Worm (Caenorhabditis elegans) whole organism, L3 larva: Measurements from ENCODE around the gene F56D1.1.

ENCODE experiments used
- aly-2 ChIP-seq: fragments of 150-350 bp; optimal IDR thresholded peaks from 2 replicates; lab custom pipeline; 2014; ENCODE audit warnings: missing biosample characterization, missing genetic modification characterization
- ceh-16 ChIP-seq: sonication (generic microtip); optimal IDR thresholded peaks from 2 replicates; lab custom pipeline; 2017; ENCODE audit warnings: missing biosample characterization, missing genetic modification characterization
- ceh-82 ChIP-seq: fragments of 150-350 bp; optimal IDR thresholded peaks from 2 replicates; lab custom pipeline; 2014; ENCODE audit warnings: missing biosample characterization, missing genetic modification characterization
- daf-12 ChIP-seq: fragments of 150-350 bp; optimal IDR thresholded peaks from 2 replicates; lab custom pipeline; 2014; ENCODE audit warnings: missing biosample characterization, missing genetic modification reagents, missing genetic modification characterization
- egl-27 ChIP-seq: sonication (generic microtip); optimal IDR thresholded peaks from 4 replicates; lab custom pipeline; 2017; ENCODE audit warnings: missing biosample characterization, missing genetic modification reagents, missing genetic modification characterization
- egl-5 ChIP-seq: fragments of 150-350 bp; optimal IDR thresholded peaks from 2 replicates; lab custom pipeline; 2017; ENCODE audit warnings: missing biosample characterization, missing genetic modification reagents, missing genetic modification characterization, inconsistent platforms
- elt-1 ChIP-seq: fragments of 150-350 bp; optimal IDR thresholded peaks from 2 replicates; lab custom pipeline; 2014; ENCODE audit warnings: missing biosample characterization, missing genetic modification characterization
- elt-2 ChIP-seq: sonication (generic microtip); optimal IDR thresholded peaks from 2 replicates; lab custom pipeline; 2016; ENCODE audit warnings: missing genetic modification reagents, mild to moderate bottlenecking, missing genetic modification characterization, missing compliant biosample characterization
- fkh-10 ChIP-seq: sonication (generic microtip); optimal IDR thresholded peaks from 2 replicates; lab custom pipeline; 2017; ENCODE audit warnings: missing biosample characterization, missing genetic modification reagents, missing genetic modification characterization
- fos-1 ChIP-seq: fragments of 150-350 bp; optimal IDR thresholded peaks from 2 replicates; lab custom pipeline; 2014; ENCODE audit warnings: missing biosample characterization, missing genetic modification characterization
- hmg-11 ChIP-seq: sonication (generic microtip); optimal IDR thresholded peaks from 2 replicates; lab custom pipeline; 2016; ENCODE audit warnings: missing genetic modification characterization, missing compliant biosample characterization
- lin-15B ChIP-seq: fragments of 150-350 bp; optimal IDR thresholded peaks from 2 replicates; lab custom pipeline; 2014; ENCODE audit warnings: missing biosample characterization, missing genetic modification characterization
- lin-39 ChIP-seq: fragments of 150-350 bp; optimal IDR thresholded peaks from 2 replicates; lab custom pipeline; 2018; ENCODE audit warnings: missing biosample characterization, missing genetic modification reagents, missing genetic modification characterization
- lsy-12 ChIP-seq: sonication (generic microtip); optimal IDR thresholded peaks from 2 replicates; lab custom pipeline; 2016; ENCODE audit warnings: mild to moderate bottlenecking, missing genetic modification characterization, missing compliant biosample characterization
- nfya-1 ChIP-seq: sonication (generic microtip); optimal IDR thresholded peaks from 2 replicates; lab custom pipeline; 2017; ENCODE audit warnings: missing genetic modification characterization, mild to moderate bottlenecking, missing compliant biosample characterization, antibody characterized with exemption, moderate library complexity; ENCODE audit not compliant: insufficient read depth
- nhr-11 ChIP-seq: fragments of 150-350 bp; optimal IDR thresholded peaks from 2 replicates; lab custom pipeline; 2014; ENCODE audit warnings: missing biosample characterization, missing genetic modification characterization
- nhr-12 ChIP-seq: fragments of 150-350 bp; optimal IDR thresholded peaks from 2 replicates; lab custom pipeline; 2014; ENCODE audit warnings: missing biosample characterization, missing genetic modification characterization
- nhr-23 ChIP-seq: fragments of 150-350 bp; optimal IDR thresholded peaks from 2 replicates; lab custom pipeline; 2014; ENCODE audit warnings: missing biosample characterization, missing genetic modification reagents, missing genetic modification characterization
- nhr-237 ChIP-seq: fragments of 150-350 bp; optimal IDR thresholded peaks from 2 replicates; lab custom pipeline; 2014; ENCODE audit warnings: missing biosample characterization, missing genetic modification characterization
- nhr-25 ChIP-seq: sonication (generic microtip); optimal IDR thresholded peaks from 2 replicates; lab custom pipeline; 2017; ENCODE audit warnings: missing biosample characterization, missing genetic modification characterization
- nhr-28 ChIP-seq: fragments of 150-350 bp; optimal IDR thresholded peaks from 2 replicates; lab custom pipeline; 2014; ENCODE audit warnings: missing biosample characterization, missing genetic modification characterization
- nhr-43 ChIP-seq: sonication (generic microtip); optimal IDR thresholded peaks from 2 replicates; lab custom pipeline; 2016; ENCODE audit warnings: mild to moderate bottlenecking, missing genetic modification characterization, missing compliant biosample characterization; ENCODE audit not compliant: poor library complexity, severe bottlenecking
- nhr-67 ChIP-seq: fragments of 150-350 bp; optimal IDR thresholded peaks from 2 replicates; lab custom pipeline; 2014; ENCODE audit warnings: missing biosample characterization, missing genetic modification characterization
- nhr-76 ChIP-seq: fragments of 150-350 bp; sonication (generic microtip); optimal IDR thresholded peaks from 5 replicates; lab custom pipeline; 2014; ENCODE audit warnings: missing biosample characterization, missing genetic modification characterization
- pqm-1 ChIP-seq: fragments of 150-350 bp; optimal IDR thresholded peaks from 2 replicates; lab custom pipeline; 2017; ENCODE audit warnings: missing biosample characterization, missing genetic modification characterization, inconsistent platforms
- skn-1 ChIP-seq: fragments of 150-350 bp; optimal IDR thresholded peaks from 2 replicates; lab custom pipeline; 2014; ENCODE audit warnings: missing biosample characterization, missing genetic modification characterization
- tbx-2 ChIP-seq: sonication (generic microtip); optimal IDR thresholded peaks from 2 replicates; lab custom pipeline; 2016; ENCODE audit warnings: mild to moderate bottlenecking, missing genetic modification characterization, missing compliant biosample characterization
- unc-39 ChIP-seq: sonication (generic microtip); optimal IDR thresholded peaks from 4 replicates; lab custom pipeline; 2017; ENCODE audit warnings: missing biosample characterization, missing genetic modification characterization
- ztf-4 ChIP-seq: fragments of 150-350 bp; optimal IDR thresholded peaks from 2 replicates; lab custom pipeline; 2014; ENCODE audit warnings: missing biosample characterization, missing genetic modification characterization

The F56D1.1 gene

DNA sequence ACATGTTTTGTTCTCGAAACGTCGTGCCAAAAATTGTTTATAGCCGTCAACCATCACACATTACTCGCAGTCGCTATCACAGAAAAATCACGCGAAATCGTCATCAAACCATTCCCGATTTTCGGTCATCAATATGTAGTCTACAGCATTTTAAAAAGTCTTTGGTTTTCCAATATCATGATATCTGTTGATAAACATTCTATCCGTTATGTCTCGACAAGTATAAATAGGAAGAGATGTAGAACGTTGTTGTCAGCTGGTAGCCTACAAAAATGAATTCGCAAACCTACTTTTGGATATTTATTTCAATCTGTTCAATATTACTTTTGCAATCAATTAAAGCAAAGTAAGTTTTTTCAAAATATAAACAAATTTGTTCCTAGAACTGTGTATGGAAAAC lies 18.0 kb downstream of the F56D1.1 start, which contains the start of gene F12A10.1:
F12A10.1 (plus strand) TSS at position 166 of the 400 bp plus-strand sequence.
- TF ChIP-seq nhr-237 (tag; lab: Kevin White, UChicago) (no peak), hmg-11 (tag; lab: Kevin White, UChicago) (no peak)

DNA sequence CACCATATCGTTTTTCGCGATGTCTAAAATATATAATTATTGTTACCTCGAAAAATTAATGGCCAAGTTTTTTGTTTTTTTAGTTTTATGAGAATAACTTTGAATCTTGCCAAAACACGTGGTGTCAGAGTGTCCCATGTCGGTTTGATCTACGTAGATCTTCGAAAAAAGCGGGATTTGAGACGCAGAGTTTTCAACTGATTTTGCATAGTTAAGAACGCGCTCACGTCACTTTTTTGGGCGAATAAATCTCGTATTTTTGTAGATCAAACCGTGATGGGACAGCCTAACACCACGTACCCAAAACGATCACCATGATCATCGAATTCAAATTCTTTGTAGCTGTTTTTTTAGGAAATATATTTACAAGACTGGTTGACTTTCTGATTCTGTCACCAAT lies 19.1 kb downstream of the F56D1.1 start:
- TF ChIP-seq ceh-82 (tag; lab: Kevin White, UChicago) = no peak
- TF ChIP-seq, all 47 proteins: peak for 0

DNA sequence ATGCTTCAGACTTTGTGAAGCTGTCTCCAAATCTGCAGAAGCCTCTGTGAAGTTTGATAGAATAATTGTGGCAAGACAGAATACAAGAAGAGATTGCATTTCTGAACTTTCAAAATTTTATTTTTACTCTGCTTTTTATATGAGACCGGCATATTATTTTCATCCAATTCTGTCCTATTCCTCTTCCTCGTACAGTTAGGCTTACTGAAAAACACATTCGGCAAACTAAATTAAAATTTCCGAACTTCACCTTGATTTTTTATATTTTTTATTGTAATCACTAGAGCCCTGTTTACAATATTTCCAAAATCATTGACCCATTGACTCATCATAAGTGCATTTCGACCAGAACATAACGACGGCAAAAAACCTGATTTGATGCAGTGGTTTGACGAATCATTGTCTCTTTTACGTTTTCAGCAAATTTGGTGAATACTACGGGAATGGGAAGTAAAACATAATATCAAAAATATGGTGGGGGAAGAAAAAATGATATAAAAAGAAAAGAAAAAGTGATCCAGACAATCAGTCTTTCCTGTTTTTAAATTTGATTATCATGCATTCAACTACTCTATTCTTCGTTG lies 19.8 kb downstream of the F56D1.1 start, which contains the start of the genes suex-1 and F12A10.9:
suex-1 (minus strand) TSS at position 101 of the 584 bp plus-strand sequence.
F12A10.9 (plus strand) TSS at position 534 of the 584 bp plus-strand sequence.
- TF ChIP-seq ztf-4 (tag; lab: Kevin White, UChicago) = no peak
- no peak for TF ChIP-seq nhr-12 (tag; lab: Kevin White, UChicago)
- TF ChIP-seq ceh-16 (tag; lab: Kevin White, UChicago) = no peak
- no peak for TF ChIP-seq nhr-237 (tag; lab: Kevin White, UChicago)
- TF ChIP-seq, all 47 proteins: peak for 0

DNA sequence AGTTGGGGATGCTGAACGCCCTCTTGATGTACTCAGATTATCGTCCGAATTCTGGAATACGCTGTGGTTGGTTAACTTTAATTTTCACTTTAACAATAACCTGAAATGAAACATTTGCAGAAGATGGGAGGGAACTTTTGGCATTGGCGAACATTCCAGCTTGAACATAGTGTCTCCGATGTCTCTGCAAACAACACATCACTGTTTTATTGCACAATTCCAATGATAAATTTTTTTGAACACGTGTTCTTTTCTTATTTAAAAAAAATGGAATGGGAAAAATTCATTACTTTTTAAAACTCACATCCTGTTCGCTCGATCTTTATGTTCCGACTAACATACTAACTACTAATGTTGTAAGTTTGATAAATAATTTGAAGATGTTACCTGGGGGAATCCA lies 22.1 kb downstream of the F56D1.1 start, which contains the start of gene fzy-1:
fzy-1 (plus strand) TSS at position 301 of the 400 bp plus-strand sequence.
- no peak for TF ChIP-seq lsy-12 (tag; lab: Kevin White, UChicago)
- no peak for TF ChIP-seq tbx-2 (tag; lab: Kevin White, UChicago)
- no peak for TF ChIP-seq nhr-23
- no peak for TF ChIP-seq aly-2 (tag; lab: Kevin White, UChicago)
- TF ChIP-seq nhr-25 (tag; lab: Kevin White, UChicago) = no peak
- no peak for TF ChIP-seq nhr-76 (tag; lab: Kevin White, UChicago)
- TF ChIP-seq nhr-67 (tag; lab: Kevin White, UChicago) = no peak

DNA sequence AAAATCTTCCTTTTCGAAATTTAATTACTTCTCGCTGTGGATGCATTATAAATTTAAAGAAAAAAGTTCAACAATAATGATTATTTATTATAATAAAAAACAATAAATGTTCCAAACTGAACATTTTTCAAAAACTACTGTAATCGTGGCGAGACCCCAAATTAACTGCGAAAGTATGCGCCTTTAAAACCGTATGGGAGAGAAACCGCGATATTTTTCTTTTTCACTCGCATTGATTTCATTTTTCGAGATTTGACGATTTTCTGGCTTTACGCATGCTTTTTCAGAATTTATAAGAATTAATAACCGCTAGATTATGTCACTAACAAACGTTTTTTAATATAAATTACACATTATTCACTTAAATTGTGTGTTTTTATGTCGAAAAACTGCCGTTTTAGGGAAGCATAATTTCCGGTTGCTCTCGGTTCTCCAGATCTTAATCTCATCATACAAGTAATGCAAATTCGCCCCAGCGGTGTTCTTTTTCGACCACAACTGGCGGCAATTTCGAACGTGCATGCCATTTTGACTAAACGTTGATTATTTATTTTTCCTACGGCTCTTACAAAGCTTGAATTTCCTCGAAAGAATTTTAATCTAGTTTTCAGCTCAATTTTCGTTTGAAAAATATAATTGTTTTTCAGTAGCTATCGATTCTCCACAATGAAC lies 22.7 kb downstream of the F56D1.1 start, which contains the start of gene F12A10.8:
F12A10.8 (minus strand) TSS at position 79 of the 672 bp plus-strand sequence.
- TF ChIP-seq hmg-11 (tag; lab: Kevin White, UChicago) (no peak), elt-2 (tag; lab: Kevin White, UChicago) (peak; percentile 13), lin-39 (tag; lab: Kevin White, UChicago) (peak; percentile 37), fkh-10 (no peak), unc-39 (tag; lab: Kevin White, UChicago) (no peak), elt-1 (tag; lab: Kevin White, UChicago) (peak; percentile 5), nhr-76 (tag; lab: Kevin White, UChicago) (no peak), nhr-28 (tag; lab: Kevin White, UChicago) (no peak), nhr-43 (tag; lab: Kevin White, UChicago) (no peak), skn-1 (tag; lab: Kevin White, UChicago) (no peak), nfya-1 (tag; lab: Kevin White, UChicago) (peak; percentile 44), nhr-67 (tag; lab: Kevin White, UChicago) (no peak), egl-27 (tag; lab: Kevin White, UChicago) (no peak), fos-1 (tag; lab: Kevin White, UChicago) (no peak), nhr-11 (tag; lab: Kevin White, UChicago) (no peak), egl-5 (tag; lab: Kevin White, UChicago) (no peak), ceh-16 (tag; lab: Kevin White, UChicago) (no peak), lin-15B (tag; lab: Kevin White, UChicago) (peak; percentile 76)

DNA sequence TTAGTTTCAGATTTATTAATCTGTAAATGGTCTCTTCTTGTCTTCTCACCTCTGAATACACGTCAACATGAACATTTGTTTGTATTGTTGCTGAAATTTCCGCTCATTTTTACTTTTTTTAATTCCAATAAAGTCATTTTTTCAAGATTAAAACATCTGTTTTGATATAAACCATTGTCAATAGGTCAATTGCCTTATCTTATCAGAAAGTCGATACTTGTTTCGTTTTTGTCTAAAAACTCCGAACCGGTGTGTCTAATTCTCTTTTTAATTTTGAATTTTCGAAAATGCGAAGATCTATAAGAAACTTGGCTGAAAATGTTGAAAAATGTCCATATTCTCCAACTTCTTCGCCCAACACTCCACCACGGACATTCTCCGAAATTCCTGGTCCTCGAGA lies 25.3 kb downstream of the F56D1.1 start, which contains the start of gene cyp-44A1:
cyp-44A1 (plus strand) TSS at position 285 of the 400 bp plus-strand sequence.
- TF ChIP-seq daf-12 (tag; lab: Kevin White, UChicago) (no peak), pqm-1 (tag; lab: Kevin White, UChicago) (no peak), elt-2 (tag; lab: Kevin White, UChicago) (peak; percentile 67)
